Worm (Caenorhabditis elegans): ENCODE measurements around the gene cnnm-5.
A peak's percentile ranks its signal among the peaks of the same experiment; 100 is the strongest.

The cnnm-5 gene

DNA sequence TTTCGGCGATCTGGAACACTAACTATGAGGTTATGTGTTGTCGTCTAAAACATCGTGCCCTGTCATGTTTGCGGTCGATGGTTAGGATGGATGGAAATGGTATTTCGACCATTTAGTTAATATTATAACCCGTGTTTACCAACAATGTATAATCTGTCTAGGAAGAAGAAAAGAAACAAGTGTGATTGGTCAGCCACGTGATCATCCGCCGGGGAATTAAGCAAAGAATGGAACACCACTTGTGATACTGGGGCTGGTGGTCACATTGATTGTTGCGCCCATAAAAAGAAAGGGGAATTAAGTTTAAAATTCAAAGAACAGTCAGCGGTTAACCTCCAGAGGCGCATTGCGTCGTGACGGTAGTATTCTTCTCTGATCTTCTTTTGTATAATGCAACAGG, 46.6 kb upstream of the cnnm-5 start (continued):
- TF ChIP-seq hpl-2 (GFP tag; optimal IDR thresholded peaks at IDR 0.05) (no peak), irx-1 (tag; optimal IDR thresholded peaks at IDR 0.05) (no peak), aha-1 (tag; optimal IDR thresholded peaks at IDR 0.05) (no peak), C04F5.9 (tag; optimal IDR thresholded peaks at IDR 0.05) (no peak), nhr-77 (tag; optimal IDR thresholded peaks at IDR 0.05) (no peak), lir-3 (tag; optimal IDR thresholded peaks at IDR 0.05; ENCODE audit: poor library complexity) (no peak), egl-13 (tag; optimal IDR thresholded peaks at IDR 0.05) (no peak), elt-3 (tag; optimal IDR thresholded peaks at IDR 0.05) (peak in 2 of 6 experiments; percentile 48 to 94), sox-4 (tag; optimal IDR thresholded peaks at IDR 0.05) (no peak), dpl-1 (GFP tag; optimal IDR thresholded peaks at IDR 0.05) (peak in 1 of 3 experiments; percentile 21), zag-1 (tag; optimal IDR thresholded peaks at IDR 0.05) (no peak), mep-1 (tag; optimal IDR thresholded peaks at IDR 0.05) (peak; percentile 61), pax-3 (tag; optimal IDR thresholded peaks at IDR 0.05) (no peak), nhr-11 (tag; optimal IDR thresholded peaks at IDR 0.05) (no peak), rnt-1 (tag; optimal IDR thresholded peaks at IDR 0.05) (no peak), jun-1 (tag; optimal IDR thresholded peaks at IDR 0.05) (no peak), isw-1 (GFP tag; IDR thresholded peaks at IDR 0.05) (no peak), grh-1 (GFP tag; IDR thresholded peaks at IDR 0.05) (no peak), lin-39 (tag; optimal IDR thresholded peaks at IDR 0.05) (no peak), alr-1 (tag; optimal IDR thresholded peaks at IDR 0.05; ENCODE audit: borderline replicate concordance) (no peak), ama-1 (optimal IDR thresholded peaks at IDR 0.05) (no peak), unc-62 (GFP tag; optimal IDR thresholded peaks at IDR 0.05) (no peak), nhr-20 (tag; optimal IDR thresholded peaks at IDR 0.05) (peak; percentile 79), skn-1 (tag; optimal IDR thresholded peaks at IDR 0.05) (no peak), F16B12.6 (tag; optimal IDR thresholded peaks at IDR 0.05) (no peak), sup-37 (GFP tag; optimal IDR thresholded peaks at IDR 0.05) (no peak), lsy-2 (tag; optimal IDR thresholded peaks at IDR 0.05) (no peak), fkh-10 (GFP tag; optimal IDR thresholded peaks at IDR 0.05) (no peak), snu-23 (GFP tag; optimal IDR thresholded peaks at IDR 0.05) (peak; percentile 66), dsc-1 (tag; optimal IDR thresholded peaks at IDR 0.05) (no peak), nhr-90 (tag; optimal IDR thresholded peaks at IDR 0.05; ENCODE audit: poor library complexity) (no peak), egl-27 (tag; optimal IDR thresholded peaks at IDR 0.05) (no peak), mdl-1 (tag; optimal IDR thresholded peaks at IDR 0.05) (peak in 1 of 2 experiments; percentile 68), ceh-8 (GFP tag; optimal IDR thresholded peaks at IDR 0.05) (no peak), pag-3 (tag; optimal IDR thresholded peaks at IDR 0.05; ENCODE audit: borderline replicate concordance, insufficient read depth) (no peak), nhr-19 (GFP tag; conservative IDR thresholded peaks at IDR 0.05) (peak; percentile 69)

- peak; percentile 8 for TF ChIP-seq elt-2 (tag; optimal IDR thresholded peaks at IDR 0.05)
- TF ChIP-seq zag-1 (tag; optimal IDR thresholded peaks at IDR 0.05), result no peak
- TF ChIP-seq lin-35 (GFP tag; optimal IDR thresholded peaks at IDR 0.05), result peak in 1 of 2 experiments; percentile 34
Observed at ce11 chrIII:3874895-3875294, 45.9 kb upstream of the cnnm-5 start.

DNA sequence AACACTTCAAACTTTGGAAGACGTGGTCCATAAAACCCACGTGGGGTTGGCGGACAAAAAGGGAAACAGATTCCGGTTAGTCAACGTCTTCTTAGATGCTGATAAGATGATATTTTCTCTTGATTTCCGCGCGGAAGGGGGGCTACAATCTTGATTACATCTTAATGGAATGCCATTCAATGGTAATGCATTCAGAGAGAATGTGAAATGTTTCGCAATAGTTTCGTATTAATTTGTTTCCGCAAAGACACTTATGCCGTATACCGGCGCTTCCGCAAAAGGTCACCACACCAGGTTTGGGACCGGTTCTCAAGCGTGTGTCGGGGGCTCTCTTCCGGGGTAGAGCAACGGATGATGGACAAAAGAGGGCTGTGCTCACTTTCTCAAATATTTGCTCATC, 45.5 kb upstream of the cnnm-5 start:
- TF ChIP-seq blmp-1 (tag; optimal IDR thresholded peaks at IDR 0.05) (peak; percentile 14), C04F5.9 (tag; optimal IDR thresholded peaks at IDR 0.05) (no peak)

DNA sequence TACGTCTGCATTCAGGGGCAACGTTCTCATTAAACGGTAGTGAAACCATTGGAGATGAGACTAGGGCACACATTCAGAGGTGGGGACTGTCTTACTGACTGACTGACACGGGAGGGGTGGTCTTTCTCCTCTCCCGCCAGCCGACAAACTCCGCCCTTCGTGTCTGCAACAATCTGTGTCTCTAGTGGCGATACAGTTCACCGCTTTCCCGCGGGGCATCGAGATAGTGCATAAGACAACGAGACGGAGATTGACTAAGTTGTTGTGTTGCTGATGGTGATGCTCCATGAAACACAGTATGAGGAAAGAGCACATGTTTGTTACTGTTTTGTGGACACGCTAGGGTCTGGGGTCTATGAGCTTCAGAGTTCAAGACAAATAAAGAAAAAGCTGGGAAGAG, 44.4 kb upstream of the cnnm-5 start:
- TF ChIP-seq unc-98 (GFP tag; IDR thresholded peaks at IDR 0.05) (no peak), mdl-1 (tag; optimal IDR thresholded peaks at IDR 0.05) (peak in 1 of 2 experiments; percentile 9), aly-2 (tag; optimal IDR thresholded peaks at IDR 0.05) (no peak), ceh-90 (tag; optimal IDR thresholded peaks at IDR 0.05) (no peak), egl-13 (tag; optimal IDR thresholded peaks at IDR 0.05) (no peak), Y116A8C.19 (tag; optimal IDR thresholded peaks at IDR 0.05; ENCODE audit: borderline replicate concordance) (no peak), nhr-76 (tag; optimal IDR thresholded peaks at IDR 0.05) (no peak), skn-1 (tag; optimal IDR thresholded peaks at IDR 0.05) (peak; percentile 21), efl-1 (optimal IDR thresholded peaks at IDR 0.05) (peak in 1 of 2 experiments; percentile 19), efl-1 (GFP tag; optimal IDR thresholded peaks at IDR 0.05 in 1 of 2) (peak in 1 of 2 experiments; percentile 78), lin-35 (GFP tag; optimal IDR thresholded peaks at IDR 0.05) (peak in 1 of 2 experiments; percentile 28), zip-4 (GFP tag; optimal IDR thresholded peaks at IDR 0.05) (no peak), snpc-4 (tag; optimal IDR thresholded peaks at IDR 0.05) (no peak), nhr-77 (tag; optimal IDR thresholded peaks at IDR 0.05) (no peak), dsc-1 (tag; optimal IDR thresholded peaks at IDR 0.05) (no peak), nhr-90 (tag; optimal IDR thresholded peaks at IDR 0.05; ENCODE audit: poor library complexity) (no peak), tbx-2 (tag; optimal IDR thresholded peaks at IDR 0.05) (no peak), rnt-1 (tag; optimal IDR thresholded peaks at IDR 0.05) (no peak), sox-4 (tag; optimal IDR thresholded peaks at IDR 0.05) (no peak)

Measured in whole organism, L1 larva.